Worm (Caenorhabditis elegans): ENCODE measurements around the gene srz-42.

ce11 chrIV:14115045-14115444 lies 14.1 kb upstream of the srz-42 start:
- TF ChIP-seq dmd-4 (tag; optimal IDR thresholded peaks at IDR 0.05) (no peak), zag-1 (tag; optimal IDR thresholded peaks at IDR 0.05) (no peak), unc-39 (tag; optimal IDR thresholded peaks at IDR 0.05) (no peak), lin-11 (tag; optimal IDR thresholded peaks at IDR 0.05) (no peak), nhr-23 (tag; optimal IDR thresholded peaks at IDR 0.05) (no peak), mdl-1 (tag; optimal IDR thresholded peaks at IDR 0.05) (no peak)
